Worm (Caenorhabditis elegans): ENCODE measurements around the gene Y46G5A.14.

DNA sequence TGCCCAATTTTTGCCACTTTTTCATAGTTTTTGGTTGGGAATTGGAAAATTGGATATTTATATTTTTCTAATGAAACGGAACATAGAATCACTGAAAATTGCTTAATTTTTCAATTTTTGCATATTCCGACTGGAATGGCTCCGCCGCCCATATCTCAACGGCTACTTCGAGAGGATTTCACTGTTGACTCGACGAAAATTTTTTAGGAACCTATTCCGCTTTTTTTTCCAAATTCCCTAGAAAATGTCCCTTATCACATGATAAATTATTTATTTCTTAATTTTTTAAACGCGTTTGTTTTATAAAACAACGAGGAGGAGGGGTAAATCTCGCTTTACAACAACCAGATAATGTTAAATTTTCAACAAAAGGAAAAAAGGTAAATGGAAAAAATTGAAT, 47.8 kb upstream of the Y46G5A.14 start:
- no peak for TF ChIP-seq him-1 (tag; optimal IDR thresholded peaks at IDR 0.05)
- TF ChIP-seq dao-5 (tag; optimal IDR thresholded peaks at IDR 0.05): no peak
